Worm (Caenorhabditis elegans) whole organism, L4/young adult: ENCODE results near the gene twk-20.

Experiments
- dao-5 ChIP-seq: sonication (generic microtip); optimal IDR thresholded peaks from 2 replicates; lab custom pipeline; 2016; ENCODE audit warnings: missing genotype, missing genetic modification characterization, moderate library complexity, missing compliant biosample characterization
- him-1 ChIP-seq: sonication (generic microtip); optimal IDR thresholded peaks from 2 replicates; lab custom pipeline; 2016; ENCODE audit warnings: missing genotype, missing genetic modification reagents, missing genetic modification characterization, missing compliant biosample characterization

DNA sequence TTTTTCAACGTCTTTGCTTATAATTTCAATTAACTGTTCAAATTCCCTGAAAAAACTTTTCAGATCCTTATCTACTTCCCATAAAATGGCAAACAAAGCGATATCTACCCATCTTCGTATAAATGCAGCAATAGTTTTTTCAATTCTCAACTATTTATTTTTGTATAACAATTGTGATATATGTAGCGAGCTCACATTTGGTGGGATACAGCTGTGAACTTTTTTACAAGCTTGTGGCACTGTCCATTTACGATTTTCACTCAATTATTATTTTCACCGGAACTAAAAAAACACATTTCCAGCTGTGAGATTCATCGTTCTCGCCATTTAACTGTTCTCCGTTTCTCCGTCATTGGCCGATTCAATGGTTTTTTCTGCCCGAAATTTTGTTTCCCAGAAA lies 11.1 kb downstream of the twk-20 start, which contains the start of gene C40C9.4:
- TF ChIP-seq him-1 (tag; lab: Kevin White, UChicago) = no peak
- TF ChIP-seq dao-5 (tag; lab: Kevin White, UChicago) = no peak
